Worm (Caenorhabditis elegans) whole organism, mixed stage, embryonic: Measurements from ENCODE around the gene mrps-16.

Experiments used
- ces-1 ChIP-seq: fragments of 150-350 bp; optimal IDR thresholded peaks from 2 replicates; lab custom pipeline; 2014; ENCODE audit warnings: missing biosample characterization, missing genetic modification reagents, missing genetic modification characterization
- elt-1 ChIP-seq: sonication (generic microtip); optimal IDR thresholded peaks from 2 replicates; lab custom pipeline; 2017; ENCODE audit warnings: missing genetic modification characterization, mild to moderate bottlenecking, missing compliant biosample characterization, antibody characterized with exemption, moderate library complexity, borderline replicate concordance; ENCODE audit not compliant: insufficient read depth
- elt-3 ChIP-seq: fragments of 150-350 bp; optimal IDR thresholded peaks from 2 replicates; lab custom pipeline; 2014; ENCODE audit warnings: missing biosample characterization, missing genetic modification characterization
- hlh-1 ChIP-seq: fragments of 150-350 bp; optimal IDR thresholded peaks from 2 replicates; lab custom pipeline; 2014; ENCODE audit warnings: missing biosample characterization, missing genetic modification reagents, missing genetic modification characterization
- lsy-2 ChIP-seq: fragments of 150-350 bp; optimal IDR thresholded peaks from 2 replicates; lab custom pipeline; 2014; ENCODE audit warnings: missing biosample characterization, missing genetic modification characterization
- nhr-12 ChIP-seq: fragments of 150-350 bp; optimal IDR thresholded peaks from 2 replicates; lab custom pipeline; 2014; ENCODE audit warnings: missing biosample characterization, missing genetic modification characterization
- nhr-237 ChIP-seq: fragments of 150-350 bp; optimal IDR thresholded peaks from 2 replicates; lab custom pipeline; 2014; ENCODE audit warnings: missing biosample characterization, missing genetic modification characterization
- nhr-28 ChIP-seq: fragments of 150-350 bp; optimal IDR thresholded peaks from 2 replicates; lab custom pipeline; 2014; ENCODE audit warnings: missing biosample characterization, missing genetic modification characterization
- nhr-76 ChIP-seq: sonication (generic microtip); optimal IDR thresholded peaks from 2 replicates; lab custom pipeline; 2017; ENCODE audit warnings: missing biosample characterization, missing genetic modification characterization
- sptf-1 ChIP-seq: sonication (generic microtip); optimal IDR thresholded peaks from 2 replicates; lab custom pipeline; 2017; ENCODE audit warnings: mild to moderate bottlenecking, missing genetic modification characterization, moderate library complexity, missing compliant biosample characterization
- unc-120 ChIP-seq: sonication (generic microtip); optimal IDR thresholded peaks from 2 replicates; lab custom pipeline; 2017; ENCODE audit warnings: missing genetic modification characterization, missing compliant biosample characterization; ENCODE audit not compliant: poor library complexity, severe bottlenecking
- unc-62 ChIP-seq: fragments of 150-350 bp; optimal IDR thresholded peaks from 2 replicates; lab custom pipeline; 2014; ENCODE audit warnings: missing biosample characterization, missing genetic modification reagents, missing genetic modification characterization

ce11 chrII:5463692-5464300 lies 10.4 kb upstream of the mrps-16 start:
- TF ChIP-seq elt-1 (tag; lab: Kevin White, UChicago) (no peak), nhr-12 (tag; lab: Kevin White, UChicago) (no peak), nhr-237 (no peak), lsy-2 (tag; lab: Kevin White, UChicago) (no peak), unc-120 (tag; lab: Kevin White, UChicago) (no peak), ces-1 (GFP tag; lab: Kevin White, UChicago) (no peak), hlh-1 (tag; lab: Kevin White, UChicago) (peak; percentile 47), nhr-28 (no peak), elt-3 (tag; lab: Kevin White, UChicago) (no peak), nhr-76 (no peak), sptf-1 (tag; lab: Kevin White, UChicago) (no peak), unc-62 (GFP tag; lab: Kevin White, UChicago) (no peak)
